Worm (Caenorhabditis elegans) whole organism, L2 larva: ENCODE results near the gene F35H10.10.
"Not testable (repeated sequence)": the region's sequence is repeated elsewhere in the genome, so short reads cannot be mapped to it uniquely, and the experiment has no call there.

Source experiments
- C34F6.9 ChIP-seq: fragments of 150-350 bp; optimal IDR thresholded peaks from 2 replicates; lab custom pipeline; 2014; ENCODE audit warnings: missing biosample characterization, missing genetic modification characterization
- F13H6.1 ChIP-seq: sonication (generic microtip); optimal IDR thresholded peaks from 2 replicates; lab custom pipeline; 2016; ENCODE audit warnings: missing genetic modification characterization, missing compliant biosample characterization
- R02D3.7 ChIP-seq: fragments of 150-350 bp; optimal IDR thresholded peaks from 2 replicates; lab custom pipeline; 2014; ENCODE audit warnings: missing biosample characterization, missing genetic modification characterization
- ZK546.5 ChIP-seq: sonication (generic microtip); optimal IDR thresholded peaks from 2 replicates; lab custom pipeline; 2017; ENCODE audit warnings: missing biosample characterization, missing genetic modification characterization
- alr-1 ChIP-seq: fragments of 150-350 bp; optimal IDR thresholded peaks from 2 replicates; lab custom pipeline; 2014; ENCODE audit warnings: missing biosample characterization, missing genetic modification characterization
- aly-2 ChIP-seq: fragments of 150-350 bp; optimal IDR thresholded peaks from 2 replicates; lab custom pipeline; 2014; ENCODE audit warnings: missing biosample characterization, missing genetic modification characterization
- blmp-1 ChIP-seq: sonication (generic microtip); optimal IDR thresholded peaks from 2 replicates; lab custom pipeline; 2017; ENCODE audit warnings: missing genetic modification characterization, mild to moderate bottlenecking, missing compliant biosample characterization, antibody characterized with exemption, moderate library complexity; ENCODE audit not compliant: insufficient read depth
- ceh-16 ChIP-seq: fragments of 150-350 bp; optimal IDR thresholded peaks from 2 replicates; lab custom pipeline; 2014; ENCODE audit warnings: missing biosample characterization, missing genetic modification characterization
- crh-2 ChIP-seq: sonication (generic microtip); optimal IDR thresholded peaks from 2 replicates; lab custom pipeline; 2017; ENCODE audit warnings: missing biosample characterization, missing genetic modification characterization
- egl-27 ChIP-seq: sonication (generic microtip); optimal IDR thresholded peaks from 3 replicates; lab custom pipeline; 2017; ENCODE audit warnings: missing biosample characterization, missing genetic modification reagents, missing genetic modification characterization
- elt-1 ChIP-seq: fragments of 150-350 bp; optimal IDR thresholded peaks from 2 replicates; lab custom pipeline; 2014; ENCODE audit warnings: missing biosample characterization, missing genetic modification characterization
- elt-3 ChIP-seq: sonication (generic microtip); optimal IDR thresholded peaks from 2 replicates; lab custom pipeline; 2017; ENCODE audit warnings: missing biosample characterization, missing genetic modification characterization
- fos-1 ChIP-seq: fragments of 150-350 bp; optimal IDR thresholded peaks from 2 replicates; lab custom pipeline; 2014; ENCODE audit warnings: missing biosample characterization, missing genetic modification characterization
- gmeb-1 ChIP-seq: fragments of 150-350 bp; optimal IDR thresholded peaks from 2 replicates; lab custom pipeline; 2014; ENCODE audit warnings: missing biosample characterization, missing genetic modification characterization
- lin-11 ChIP-seq: fragments of 150-350 bp; sonication (generic microtip); optimal IDR thresholded peaks from 2 replicates; lab custom pipeline; 2014; ENCODE audit warnings: missing biosample characterization, missing genetic modification characterization, inconsistent platforms, mixed read lengths
- lin-13 ChIP-seq: fragments of 150-350 bp; optimal IDR thresholded peaks from 2 replicates; lab custom pipeline; 2014; ENCODE audit warnings: missing biosample characterization, missing genetic modification reagents, missing genetic modification characterization
- mab-5 ChIP-seq: fragments of 150-350 bp; optimal IDR thresholded peaks from 2 replicates; lab custom pipeline; 2014; ENCODE audit warnings: missing biosample characterization, missing genetic modification characterization
- mbf-1 ChIP-seq: sonication (generic microtip); optimal IDR thresholded peaks from 2 replicates; lab custom pipeline; 2017; ENCODE audit warnings: missing biosample characterization, missing genetic modification characterization
- mdl-1 ChIP-seq, 2 experiments: fragments of 150-350 bp in 1 of 2; sonication (generic microtip) in 1 of 2; optimal IDR thresholded peaks; 2 replicates each; lab custom pipeline; 2017; ENCODE audit warnings: missing biosample characterization in 2 of 2, missing genetic modification characterization in 2 of 2
- nhr-10 ChIP-seq: sonication (generic microtip); optimal IDR thresholded peaks from 2 replicates; lab custom pipeline; 2017; ENCODE audit warnings: missing biosample characterization, missing genetic modification characterization
- nhr-11 ChIP-seq: fragments of 150-350 bp; optimal IDR thresholded peaks from 2 replicates; lab custom pipeline; 2014; ENCODE audit warnings: missing biosample characterization, missing genetic modification characterization
- nhr-12 ChIP-seq: fragments of 150-350 bp; optimal IDR thresholded peaks from 2 replicates; lab custom pipeline; 2014; ENCODE audit warnings: missing biosample characterization, missing genetic modification characterization
- nhr-21 ChIP-seq: fragments of 150-350 bp; optimal IDR thresholded peaks from 2 replicates; lab custom pipeline; 2014; ENCODE audit warnings: missing biosample characterization, missing genetic modification characterization
- nhr-23 ChIP-seq: fragments of 150-350 bp; optimal IDR thresholded peaks from 2 replicates; lab custom pipeline; 2014; ENCODE audit warnings: missing biosample characterization, missing genetic modification reagents, missing genetic modification characterization
- nhr-25 ChIP-seq: fragments of 150-350 bp; sonication (generic microtip); optimal IDR thresholded peaks from 3 replicates; lab custom pipeline; 2014; ENCODE audit warnings: missing biosample characterization, missing genetic modification characterization
- nhr-6 ChIP-seq: fragments of 150-350 bp; optimal IDR thresholded peaks from 2 replicates; lab custom pipeline; 2014; ENCODE audit warnings: missing biosample characterization, missing genetic modification characterization
- peb-1 ChIP-seq: fragments of 150-350 bp; optimal IDR thresholded peaks from 2 replicates; lab custom pipeline; 2014; ENCODE audit warnings: missing biosample characterization, missing genetic modification characterization
- sem-4 ChIP-seq: fragments of 150-350 bp; optimal IDR thresholded peaks from 2 replicates; lab custom pipeline; 2014; ENCODE audit warnings: missing biosample characterization, missing genetic modification reagents, missing genetic modification characterization
- skn-1 ChIP-seq: sonication (generic microtip); optimal IDR thresholded peaks from 2 replicates; lab custom pipeline; 2017; ENCODE audit warnings: missing biosample characterization, missing genetic modification characterization
- sma-3 ChIP-seq: sonication (generic microtip); optimal IDR thresholded peaks from 2 replicates; lab custom pipeline; 2016; ENCODE audit warnings: missing genetic modification reagents, missing genetic modification characterization, missing compliant biosample characterization
- sma-9 ChIP-seq, 2 experiments: fragments of 150-350 bp in 1 of 2; sonication (generic microtip) in 1 of 2; optimal IDR thresholded peaks; 2 replicates each; lab custom pipeline; 2014 to 2016; ENCODE audit warnings: missing genetic modification characterization in 2 of 2, mild to moderate bottlenecking in 1 of 2, missing biosample characterization in 1 of 2, missing compliant biosample characterization in 1 of 2, missing genetic modification reagents in 1 of 2, moderate library complexity in 1 of 2
- unc-39 ChIP-seq: fragments of 150-350 bp; optimal IDR thresholded peaks from 2 replicates; lab custom pipeline; 2014; ENCODE audit warnings: missing biosample characterization, missing genetic modification characterization
- unc-55 ChIP-seq: fragments of 150-350 bp; sonication (generic microtip); optimal IDR thresholded peaks from 3 replicates; lab custom pipeline; 2014; ENCODE audit warnings: missing biosample characterization, missing genetic modification reagents, missing genetic modification characterization
- unc-62 ChIP-seq: fragments of 150-350 bp; optimal IDR thresholded peaks from 2 replicates; lab custom pipeline; 2014; ENCODE audit warnings: missing biosample characterization, missing genetic modification reagents, missing genetic modification characterization
- zag-1 ChIP-seq: fragments of 150-350 bp; optimal IDR thresholded peaks from 2 replicates; lab custom pipeline; 2014; ENCODE audit warnings: missing biosample characterization, missing genetic modification characterization
- ztf-11 ChIP-seq: sonication (generic microtip); optimal IDR thresholded peaks from 2 replicates; lab custom pipeline; 2017; ENCODE audit warnings: missing biosample characterization, missing genetic modification characterization
- ztf-4 ChIP-seq: fragments of 150-350 bp; optimal IDR thresholded peaks from 2 replicates; lab custom pipeline; 2014; ENCODE audit warnings: missing biosample characterization, missing genetic modification characterization

F35H10.10 gene

DNA sequence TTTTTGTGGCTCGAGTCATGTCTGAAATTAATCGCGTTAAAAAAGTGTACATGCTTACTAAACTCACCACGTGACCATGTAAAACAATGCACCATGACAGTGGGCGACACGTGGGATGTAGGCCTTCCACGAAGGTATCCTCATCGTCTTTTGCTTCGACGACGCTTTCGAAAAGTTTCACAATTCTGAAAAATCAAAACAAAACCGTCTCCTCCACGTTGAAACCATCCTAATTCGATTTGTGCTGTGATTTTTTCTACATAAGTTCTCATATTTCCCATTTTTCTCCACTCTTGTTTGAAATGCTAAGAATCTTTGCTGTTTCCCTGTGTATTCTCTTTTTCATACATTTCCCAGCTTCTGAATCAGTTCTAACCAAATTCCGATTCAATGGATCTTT is 41.8 kb upstream of the F35H10.10 start, which contains the start of gene F17E9.3:
Gene F17E9.3 (plus strand): TSS at position 301 of the 400 bp plus-strand sequence.
- TF ChIP-seq zag-1 (tag; lab: Kevin White, UChicago) (no peak), sem-4 (no peak), nhr-10 (no peak), blmp-1 (tag; lab: Kevin White, UChicago) (no peak), crh-2 (tag; lab: Kevin White, UChicago) (no peak), peb-1 (no peak), aly-2 (tag; lab: Kevin White, UChicago) (no peak), elt-1 (tag; lab: Kevin White, UChicago) (no peak), nhr-25 (no peak), R02D3.7 (no peak), egl-27 (no peak)

DNA sequence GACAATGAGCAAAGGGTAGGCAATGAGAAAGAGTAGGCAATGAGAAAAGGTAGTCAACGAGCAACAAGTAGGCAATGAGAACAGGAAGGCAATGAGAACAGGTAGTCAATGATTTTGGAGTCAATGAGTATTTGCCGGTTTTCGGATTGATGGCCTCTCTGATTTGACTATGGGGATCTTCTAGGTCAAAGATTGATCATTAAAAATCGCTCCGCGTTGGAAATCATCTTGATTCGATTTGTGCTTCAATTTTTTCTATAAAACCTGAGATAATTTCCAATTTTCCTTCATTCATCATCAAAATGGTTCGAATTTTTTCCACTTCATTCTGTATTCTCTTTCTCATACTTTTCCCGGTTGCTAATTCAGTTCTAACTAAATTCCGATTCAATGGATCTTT is 39.3 kb upstream of the F35H10.10 start, which contains the start of gene F17E9.16:
Gene F17E9.16 (plus strand): TSS at position 301 of the 400 bp plus-strand sequence.
- TF ChIP-seq nhr-23, lin-11, F13H6.1 (tag; lab: Kevin White, UChicago): not testable (repeated sequence)

ce11 chrIV:8348073-8348472 is 35.3 kb upstream of the F35H10.10 start, which contains the start of gene F17E9.4:
TSS of gene F17E9.4 (plus strand) at chrIV:8348373.
- TF ChIP-seq sem-4 (no peak), ztf-11 (tag; lab: Kevin White, UChicago) (no peak), nhr-10 (no peak), skn-1 (tag; lab: Kevin White, UChicago) (no peak), mbf-1 (tag; lab: Kevin White, UChicago) (no peak), sma-3 (GFP tag; lab: Kevin White, UChicago) (no peak), lin-13 (GFP tag; lab: Kevin White, UChicago) (no peak), fos-1 (tag; lab: Kevin White, UChicago) (no peak), nhr-12 (tag; lab: Kevin White, UChicago) (no peak), sma-9 (GFP tag; optimal IDR thresholded peaks at IDR 0.05; lab: Kevin White, UChicago) (no peak), sma-9 (tag; optimal IDR thresholded peaks at IDR 0.05; lab: Kevin White, UChicago) (no peak), unc-39 (no peak), ZK546.5 (no peak), R02D3.7 (no peak), aly-2 (tag; lab: Kevin White, UChicago) (no peak), lin-11 (tag; lab: Kevin White, UChicago) (no peak), unc-62 (GFP tag; lab: Kevin White, UChicago) (no peak), nhr-11 (tag; lab: Kevin White, UChicago) (no peak), nhr-6 (tag; lab: Kevin White, UChicago) (no peak)

ce11 chrIV:8347051-8347450 is 34.3 kb upstream of the F35H10.10 start, which contains the start of the genes F17E9.18 and F17E9.15:
TSS of gene F17E9.18 (minus strand) at chrIV:8347151.
TSS of gene F17E9.15 (plus strand) at chrIV:8347418.
- TF ChIP-seq lin-11 (tag; lab: Kevin White, UChicago) (no peak), ZK546.5 (no peak)

- no peak for TF ChIP-seq F13H6.1 (tag; lab: Kevin White, UChicago)
- no peak for TF ChIP-seq mab-5
- no peak for TF ChIP-seq gmeb-1 (tag; lab: Kevin White, UChicago)
- TF ChIP-seq aly-2 (tag; lab: Kevin White, UChicago), result no peak
- TF ChIP-seq C34F6.9 (tag; lab: Kevin White, UChicago), result no peak
- no peak for TF ChIP-seq nhr-6 (tag; lab: Kevin White, UChicago)
- TF ChIP-seq ztf-4 (tag; lab: Kevin White, UChicago), result no peak
- no peak for TF ChIP-seq ztf-11 (tag; lab: Kevin White, UChicago)
- no peak for TF ChIP-seq peb-1
- no peak for TF ChIP-seq unc-55 (GFP tag; lab: Kevin White, UChicago)
- no peak for TF ChIP-seq nhr-21 (tag; lab: Kevin White, UChicago)
- TF ChIP-seq mdl-1 (tag; optimal IDR thresholded peaks at IDR 0.05; lab: Kevin White, UChicago), result no peak
- TF ChIP-seq alr-1 (tag; lab: Kevin White, UChicago), result no peak
- TF ChIP-seq R02D3.7, result no peak
- TF ChIP-seq ceh-16 (tag; lab: Kevin White, UChicago), result no peak
- no peak for TF ChIP-seq elt-3 (tag; lab: Kevin White, UChicago)
These were observed 32.8 kb upstream of the F35H10.10 start, which contains the start of gene F17E9.5 for ce11 chrIV:8345518-8345917. TSS of gene F17E9.5 (plus strand) at chrIV:8345818.
